Fruit fly (Drosophila melanogaster) whole organism, pupa: ENCODE data around the gene CG5565.

Source experiments
- CG10348 ChIP-seq: fragments of 200-800 bp; sonication (Bioruptor generic); IDR thresholded peaks from 2 replicates; pipeline ENCODE4 v1.3.6; 2022; ENCODE audit warnings: missing biosample characterization, missing genetic modification characterization
- CG12605 ChIP-seq: fragments of 200-800 bp; sonication (Bioruptor generic); IDR thresholded peaks from 2 replicates; pipeline ENCODE4 v1.3.6; 2022; ENCODE audit warnings: missing biosample characterization, missing genetic modification characterization
- CG13204 ChIP-seq: fragments of 200-800 bp; sonication (Bioruptor generic); optimal IDR thresholded peaks from 2 replicates; lab custom pipeline; 2018; ENCODE audit warnings: missing biosample characterization, mild to moderate bottlenecking, missing genetic modification characterization, moderate library complexity
- CG14655 ChIP-seq: fragments of 200-800 bp; sonication (Bioruptor generic); optimal IDR thresholded peaks from 3 replicates; lab custom pipeline; 2017; ENCODE audit warnings: mild to moderate bottlenecking, missing biosample characterization, missing genetic modification reagents, missing genetic modification characterization
- CG15710 ChIP-seq: fragments of 200-800 bp; sonication (Bioruptor generic); optimal IDR thresholded peaks from 2 replicates; lab custom pipeline; 2018; ENCODE audit warnings: missing biosample characterization, mild to moderate bottlenecking, missing genetic modification characterization, moderate library complexity
- CG17806 ChIP-seq: fragments of 200-800 bp; sonication (Bioruptor generic); optimal IDR thresholded peaks from 2 replicates; lab custom pipeline; 2018; ENCODE audit warnings: missing biosample characterization, mild to moderate bottlenecking, missing genetic modification characterization, moderate library complexity
- CG32121 ChIP-seq: fragments of 200-800 bp; sonication (Bioruptor generic); IDR thresholded peaks from 2 replicates; pipeline ENCODE4 v1.3.6; 2022; ENCODE audit warnings: missing biosample characterization, missing genetic modification characterization
- CG34367 ChIP-seq: fragments of 200-800 bp; sonication (Bioruptor generic); optimal IDR thresholded peaks from 2 replicates; lab custom pipeline; 2018; ENCODE audit warnings: missing biosample characterization, mild to moderate bottlenecking, missing genetic modification characterization
- CG4496 ChIP-seq: fragments of 200-800 bp; sonication (Bioruptor generic); IDR thresholded peaks from 3 replicates; pipeline ENCODE4 v1.3.6; 2022; ENCODE audit warnings: missing biosample characterization, missing genetic modification characterization
- CG8159 ChIP-seq: fragments of 200-800 bp; sonication (Bioruptor generic); optimal IDR thresholded peaks from 3 replicates; lab custom pipeline; 2018; ENCODE audit warnings: missing biosample characterization, mild to moderate bottlenecking, missing genetic modification characterization, moderate library complexity
- CG8301 ChIP-seq: fragments of 200-800 bp; sonication (Bioruptor generic); optimal IDR thresholded peaks from 2 replicates; lab custom pipeline; 2018; ENCODE audit warnings: missing biosample characterization, mild to moderate bottlenecking, missing genetic modification characterization
- CG9948 ChIP-seq: fragments of 200-800 bp; sonication (Bioruptor generic); optimal IDR thresholded peaks from 2 replicates; lab custom pipeline; 2018; ENCODE audit warnings: missing biosample characterization, mild to moderate bottlenecking, missing genetic modification characterization, moderate library complexity
- D1 ChIP-seq: fragments of 200-800 bp; sonication (Bioruptor generic); optimal IDR thresholded peaks from 2 replicates; lab custom pipeline; 2018; ENCODE audit warnings: missing biosample characterization, mild to moderate bottlenecking, missing genetic modification characterization, moderate library complexity
- EcR ChIP-seq: fragments of 200-800 bp; sonication (Bioruptor generic); optimal IDR thresholded peaks from 3 replicates; lab custom pipeline; 2019; ENCODE audit warnings: missing biosample characterization, missing genetic modification characterization, mild to moderate bottlenecking, moderate library complexity, missing genetic modification reagents
- Ets98B ChIP-seq: fragments of 200-800 bp; sonication (Bioruptor generic); IDR thresholded peaks from 2 replicates; pipeline ENCODE4 v1.3.6; 2022; ENCODE audit warnings: missing biosample characterization, missing genetic modification characterization
- Pif1A ChIP-seq: fragments of 200-800 bp; sonication (Bioruptor generic); optimal IDR thresholded peaks from 3 replicates; lab custom pipeline; 2016; ENCODE audit warnings: missing biosample characterization, missing genetic modification characterization
- Pif1B ChIP-seq: fragments of 200-800 bp; sonication (Bioruptor generic); optimal IDR thresholded peaks from 3 replicates; lab custom pipeline; 2016; ENCODE audit warnings: missing biosample characterization, missing genetic modification characterization
- Snoo ChIP-seq: fragments of 200-800 bp; sonication (Bioruptor generic); optimal IDR thresholded peaks from 3 replicates; lab custom pipeline; 2017; ENCODE audit warnings: missing biosample characterization, mild to moderate bottlenecking, missing genetic modification characterization, inconsistent platforms
- fd96Ca ChIP-seq: fragments of 200-800 bp; sonication (Bioruptor generic); IDR thresholded peaks from 3 replicates; pipeline ENCODE4 v1.3.6; 2022; ENCODE audit warnings: missing biosample characterization, missing genetic modification characterization
- gl ChIP-seq: fragments of 200-800 bp; sonication (Bioruptor generic); optimal IDR thresholded peaks from 2 replicates; lab custom pipeline; 2018; ENCODE audit warnings: missing biosample characterization, mild to moderate bottlenecking, missing genetic modification characterization
- rn ChIP-seq: fragments of 200-800 bp; sonication (Bioruptor generic); IDR thresholded peaks from 2 replicates; pipeline ENCODE4 v1.3.6; 2022; ENCODE audit warnings: missing biosample characterization, missing genetic modification characterization

CG5565 gene

dm6 chr2L:1355824-1356223, at the start of gene CG5565:
Gene CG5565, minus strand, starts transcription at chr2L:1355924.
- TF ChIP-seq CG17806 = no peak
- TF ChIP-seq CG12605 (GFP tag; lab: Robert Waterston, UW) = no peak
- TF ChIP-seq, all 21 proteins: peak for 0

- TF ChIP-seq CG12605 (GFP tag; lab: Robert Waterston, UW) (no peak), CG8159 (no peak), rn (GFP tag; lab: Robert Waterston, UW) (no peak), CG34367 (tag; lab: Kevin White, UChicago) (no peak), Pif1A (GFP tag; lab: Kevin White, UChicago) (no peak), CG13204 (GFP tag; lab: Kevin White, UChicago) (no peak), fd96Ca (no peak), CG14655 (GFP tag; lab: Kevin White, UChicago) (no peak), Snoo (no peak), CG15710 (no peak), CG10348 (GFP tag; lab: Robert Waterston, UW) (no peak), Pif1B (GFP tag; lab: Kevin White, UChicago) (no peak), D1 (tag; lab: Kevin White, UChicago) (no peak), EcR (GFP tag; lab: Kevin White, UChicago) (no peak), CG8301 (tag; lab: Kevin White, UChicago) (no peak), CG32121 (GFP tag; lab: Robert Waterston, UW) (no peak), CG9948 (tag; lab: Kevin White, UChicago) (no peak)
These were observed 49.3 kb upstream of the CG5565 start for dm6 chr2L:1404896-1405453.

dm6 chr2L:1402728-1403127, 47.0 kb upstream of the CG5565 start:
- TF ChIP-seq Pif1B (GFP tag; lab: Kevin White, UChicago) (no peak), CG15710 (no peak), CG8159 (peak; percentile 4), CG17806 (peak; percentile 1), CG4496 (no peak), fd96Ca (0 out of 3 replicates have a peak, but pooled peaks have one; percentile 18), Pif1A (GFP tag; lab: Kevin White, UChicago) (no peak), CG9948 (tag; lab: Kevin White, UChicago) (no peak), CG13204 (GFP tag; lab: Kevin White, UChicago) (no peak), CG10348 (GFP tag; lab: Robert Waterston, UW) (no peak), CG34367 (tag; lab: Kevin White, UChicago) (no peak), CG14655 (GFP tag; lab: Kevin White, UChicago) (peak; percentile 26), Ets98B (GFP tag; lab: Robert Waterston, UW) (no peak), rn (GFP tag; lab: Robert Waterston, UW) (no peak), EcR (GFP tag; lab: Kevin White, UChicago) (no peak), gl (tag; lab: Kevin White, UChicago) (no peak)
- TF ChIP-seq, all 21 proteins: peak for 4

dm6 chr2L:1399434-1399833, 43.7 kb upstream of the CG5565 start:
- 0 out of 3 replicates have a peak, but pooled peaks have one; percentile 39 for TF ChIP-seq fd96Ca
- TF ChIP-seq CG13204 (GFP tag; lab: Kevin White, UChicago) = peak; percentile 24
- no peak for TF ChIP-seq CG34367 (tag; lab: Kevin White, UChicago)

- no peak for TF ChIP-seq rn (GFP tag; lab: Robert Waterston, UW)
- TF ChIP-seq D1 (tag; lab: Kevin White, UChicago) = no peak
- no peak for TF ChIP-seq Pif1B (GFP tag; lab: Kevin White, UChicago)
- TF ChIP-seq CG10348 (GFP tag; lab: Robert Waterston, UW) = no peak
- TF ChIP-seq Ets98B (GFP tag; lab: Robert Waterston, UW) = peak; percentile 31; the same call in 1 of the 2 replicates
- no peak for TF ChIP-seq CG9948 (tag; lab: Kevin White, UChicago)
- peak; percentile 12 for TF ChIP-seq CG17806
- TF ChIP-seq CG13204 (GFP tag; lab: Kevin White, UChicago) = no peak
- TF ChIP-seq gl (tag; lab: Kevin White, UChicago) = no peak
- TF ChIP-seq CG15710 = no peak
- peak; percentile 23 for TF ChIP-seq CG14655 (GFP tag; lab: Kevin White, UChicago)
- TF ChIP-seq CG8301 (tag; lab: Kevin White, UChicago) = peak; percentile 12
- TF ChIP-seq CG4496 = peak; percentile 53; the same call in 1 of the 3 replicates
- TF ChIP-seq Pif1A (GFP tag; lab: Kevin White, UChicago) = peak; percentile 7
- no peak for TF ChIP-seq CG32121 (GFP tag; lab: Robert Waterston, UW)
- TF ChIP-seq CG12605 (GFP tag; lab: Robert Waterston, UW) = no peak
- 0 out of 3 replicates have a peak, but pooled peaks have one; percentile 46 for TF ChIP-seq fd96Ca
These were observed 37.9 kb upstream of the CG5565 start for dm6 chr2L:1393611-1394010.

- no peak for TF ChIP-seq CG13204 (GFP tag; lab: Kevin White, UChicago)
- TF ChIP-seq Pif1B (GFP tag; lab: Kevin White, UChicago) = no peak
- TF ChIP-seq CG9948 (tag; lab: Kevin White, UChicago) = no peak
- no peak for TF ChIP-seq CG14655 (GFP tag; lab: Kevin White, UChicago)
- TF ChIP-seq CG34367 (tag; lab: Kevin White, UChicago) = no peak
- TF ChIP-seq gl (tag; lab: Kevin White, UChicago) = no peak
These were observed 34.5 kb upstream of the CG5565 start for dm6 chr2L:1390271-1390670.
